Worm (Caenorhabditis elegans): ENCODE results near the gene sym-1.

sym-1 gene

DNA sequence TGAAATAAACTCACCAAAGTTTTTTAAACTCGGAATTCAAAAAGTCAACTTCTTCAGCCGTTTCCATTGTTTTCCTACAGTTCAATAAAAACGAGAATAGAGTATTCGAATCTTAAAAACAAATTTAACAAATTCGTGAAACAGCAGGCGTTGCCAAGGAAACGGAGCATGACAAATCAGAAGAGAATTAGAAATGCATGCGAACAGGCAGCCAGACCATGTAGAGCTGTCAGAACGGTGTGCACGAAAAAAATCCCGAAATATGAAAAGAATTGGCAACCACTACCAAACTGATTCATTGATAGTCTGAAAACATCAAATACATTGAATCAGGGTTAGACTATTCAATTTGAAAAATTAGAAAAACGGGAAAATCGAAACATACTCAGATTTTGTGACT is 39.4 kb upstream of the sym-1 start, which contains the start of gene fbxa-81:
Gene fbxa-81, minus strand, starts transcription at position 101 of the 400 bp plus-strand sequence.
- no peak for TF ChIP-seq F33H1.4 (GFP tag; IDR thresholded peaks at IDR 0.05)
- TF ChIP-seq ceh-91 (GFP tag; IDR thresholded peaks at IDR 0.05): no peak
- TF ChIP-seq aptf-2 (GFP tag; conservative IDR thresholded peaks at IDR 0.05): no peak
- TF ChIP-seq fkh-3 (tag; optimal IDR thresholded peaks at IDR 0.05): no peak
- no peak for TF ChIP-seq akir-1 (GFP tag; optimal IDR thresholded peaks at IDR 0.05)
- no peak for TF ChIP-seq nhr-120 (GFP tag; IDR thresholded peaks at IDR 0.05)
- no peak for TF ChIP-seq D2030.7 (GFP tag; IDR thresholded peaks at IDR 0.05)

DNA sequence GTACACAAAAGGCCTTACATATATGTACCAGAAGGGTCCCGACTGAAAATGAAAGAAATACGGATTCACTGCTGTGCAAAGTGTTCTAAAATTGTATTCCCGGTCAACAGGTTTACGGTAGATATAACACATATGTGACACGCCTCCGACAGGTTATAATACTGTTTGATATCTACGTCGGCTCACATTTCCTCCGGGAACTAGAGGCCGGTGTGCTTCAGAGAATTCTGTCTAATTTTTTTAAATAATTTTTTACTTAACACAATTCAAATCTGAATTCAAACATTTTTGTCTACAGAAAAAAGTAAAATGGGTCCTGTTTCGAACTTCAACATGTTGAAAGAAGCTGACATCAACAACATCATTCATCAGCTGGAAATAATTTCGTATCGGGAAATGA is 38.2 kb upstream of the sym-1 start, which contains the start of gene T24C2.3:
Gene T24C2.3, plus strand, starts transcription at position 301 of the 400 bp plus-strand sequence.
- no peak for TF ChIP-seq ceh-27 (GFP tag; optimal IDR thresholded peaks at IDR 0.05)
- no peak for TF ChIP-seq chd-7 (tag; optimal IDR thresholded peaks at IDR 0.05)
- no peak for TF ChIP-seq ceh-100 (GFP tag; IDR thresholded peaks at IDR 0.05)
- TF ChIP-seq rcor-1 (GFP tag; IDR thresholded peaks at IDR 0.05): no peak
- no peak for TF ChIP-seq mes-4 (tag; optimal IDR thresholded peaks at IDR 0.05)
- TF ChIP-seq mcd-1 (GFP tag; IDR thresholded peaks at IDR 0.05): no peak
- no peak for TF ChIP-seq dpl-1 (GFP tag; optimal IDR thresholded peaks at IDR 0.05)
- TF ChIP-seq lir-1 (GFP tag; conservative IDR thresholded peaks at IDR 0.05): no peak
- TF ChIP-seq efl-1 (GFP tag; optimal IDR thresholded peaks at IDR 0.05): no peak
- no peak for TF ChIP-seq ztf-26 (tag; optimal IDR thresholded peaks at IDR 0.05)
- no peak for TF ChIP-seq nhr-179 (tag; optimal IDR thresholded peaks at IDR 0.05)
- no peak for TF ChIP-seq ztf-25 (GFP tag; IDR thresholded peaks at IDR 0.05)
- no peak for TF ChIP-seq nhr-80 (tag; optimal IDR thresholded peaks at IDR 0.05)

DNA sequence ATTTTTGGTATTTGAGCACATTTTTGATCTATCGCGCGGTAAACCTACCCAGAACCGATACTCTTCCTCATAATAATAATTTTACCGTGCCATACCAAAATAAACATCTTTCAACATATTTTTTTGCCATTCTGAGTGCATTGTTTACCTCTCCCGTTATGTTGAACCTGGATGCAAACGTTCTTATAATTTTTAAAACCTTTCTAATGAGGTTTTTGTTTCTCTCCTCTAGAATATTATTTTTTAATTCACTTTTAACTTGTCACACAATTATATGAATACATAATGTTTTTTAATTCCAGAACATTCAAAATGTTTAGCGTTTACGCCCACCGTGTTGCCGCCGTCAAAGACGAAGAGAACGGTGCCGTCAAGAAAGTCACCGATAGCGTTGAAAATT is 35.9 kb upstream of the sym-1 start, which contains the start of gene enri-2:
Gene enri-2, plus strand, starts transcription at position 301 of the 400 bp plus-strand sequence.
- no peak for TF ChIP-seq unc-130 (GFP tag; optimal IDR thresholded peaks at IDR 0.05)
- no peak for TF ChIP-seq K12H6.12 (tag; optimal IDR thresholded peaks at IDR 0.05)
- no peak for TF ChIP-seq cebp-1 (GFP tag; IDR thresholded peaks at IDR 0.05)
- no peak for TF ChIP-seq cebp-1 (tag; optimal IDR thresholded peaks at IDR 0.05)
- no peak for TF ChIP-seq ceh-100 (GFP tag; IDR thresholded peaks at IDR 0.05)
- no peak for TF ChIP-seq dox-1 (GFP tag; IDR thresholded peaks at IDR 0.05)
- TF ChIP-seq attf-5 (GFP tag; optimal IDR thresholded peaks at IDR 0.05): no peak
- TF ChIP-seq attf-3 (GFP tag; conservative IDR thresholded peaks at IDR 0.05): no peak
- TF ChIP-seq repo-1 (tag; optimal IDR thresholded peaks at IDR 0.05): no peak
- TF ChIP-seq nfyb-1 (GFP tag; IDR thresholded peaks at IDR 0.05): no peak

DNA sequence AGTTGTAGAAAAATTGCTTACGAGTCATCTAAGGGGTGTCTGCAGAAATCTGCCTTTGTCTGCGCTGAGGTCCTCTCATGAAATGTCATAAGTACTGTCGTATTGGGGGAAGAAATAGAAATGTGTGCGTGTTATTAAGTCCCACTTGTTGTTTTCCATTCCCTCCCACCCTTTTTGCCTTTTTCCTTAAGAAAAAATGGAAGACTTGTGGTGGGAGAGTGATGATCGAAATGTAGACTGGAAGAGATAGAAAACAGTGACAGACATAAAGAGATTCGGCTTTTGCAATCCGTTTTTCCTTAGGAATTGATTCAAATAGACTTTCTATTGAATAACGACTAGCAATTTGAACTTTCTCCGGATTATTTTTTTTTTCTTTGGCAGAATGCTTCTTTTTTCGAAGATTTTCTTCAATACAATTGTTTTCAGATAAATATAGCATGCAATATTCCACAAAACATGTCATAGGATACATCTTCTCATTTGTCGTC is 31.7 kb upstream of the sym-1 start, which contains the start of gene ram-5:
Gene ram-5, plus strand, starts transcription at position 441 of the 491 bp plus-strand sequence.
- TF ChIP-seq hlh-26 (GFP tag; conservative IDR thresholded peaks at IDR 0.05) (no peak), rcor-1 (GFP tag; IDR thresholded peaks at IDR 0.05) (no peak), dpl-1 (GFP tag; optimal IDR thresholded peaks at IDR 0.05) (no peak), nhr-90 (tag; optimal IDR thresholded peaks at IDR 0.05) (no peak), sdz-38 (tag; optimal IDR thresholded peaks at IDR 0.05) (no peak), ceh-27 (GFP tag; optimal IDR thresholded peaks at IDR 0.05) (peak; percentile 16), mxl-1 (tag; optimal IDR thresholded peaks at IDR 0.05) (no peak), fkh-3 (tag; optimal IDR thresholded peaks at IDR 0.05) (no peak), sea-2 (GFP tag; IDR thresholded peaks at IDR 0.05) (no peak)

DNA sequence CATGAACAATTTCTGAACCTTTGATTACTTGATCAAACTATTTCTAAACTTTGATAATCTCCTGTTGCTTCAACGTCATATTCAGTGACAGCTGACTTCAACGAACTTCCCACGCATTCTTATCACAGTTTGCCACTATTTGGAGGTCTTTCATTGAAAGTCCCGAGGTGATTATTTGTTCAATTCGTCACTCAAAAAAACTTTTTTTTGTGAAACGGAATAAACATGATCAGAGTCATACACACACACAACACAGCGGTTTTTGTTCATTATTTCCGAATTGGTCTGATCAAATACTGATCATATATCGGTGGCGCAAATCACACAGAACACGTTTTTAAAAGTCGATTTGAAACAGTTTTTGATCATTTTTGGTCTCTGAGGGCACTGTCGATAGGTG is 25.0 kb upstream of the sym-1 start:
- no peak for TF ChIP-seq atf-7 (tag; optimal IDR thresholded peaks at IDR 0.05)
- no peak for TF ChIP-seq pbrm-1 (GFP tag; IDR thresholded peaks at IDR 0.05)
- TF ChIP-seq chd-7 (tag; optimal IDR thresholded peaks at IDR 0.05): no peak
- TF ChIP-seq mel-28 (tag; optimal IDR thresholded peaks at IDR 0.05; ENCODE audit: borderline replicate concordance): no peak
- no peak for TF ChIP-seq ekl-4 (GFP tag; IDR thresholded peaks at IDR 0.05)
- no peak for TF ChIP-seq T07F8.4 (tag; optimal IDR thresholded peaks at IDR 0.05)
- TF ChIP-seq rpc-1 (optimal IDR thresholded peaks at IDR 0.05): no peak
- TF ChIP-seq rpc-1 (tag; optimal IDR thresholded peaks at IDR 0.05): no peak
- no peak for TF ChIP-seq lag-1 (GFP tag; IDR thresholded peaks at IDR 0.05)
- TF ChIP-seq F22D6.2 (tag; optimal IDR thresholded peaks at IDR 0.05): no peak
- no peak for TF ChIP-seq hlh-12 (tag; optimal IDR thresholded peaks at IDR 0.05)
- no peak for TF ChIP-seq snpc-4 (GFP tag; optimal IDR thresholded peaks at IDR 0.05)
- no peak for TF ChIP-seq snpc-4 (tag; optimal IDR thresholded peaks at IDR 0.05)

All from whole organism, young adult.